Fruit fly (Drosophila melanogaster) whole organism, embryonic: ENCODE measurements around the gene CG31365.

ENCODE experiments used
- CG10321 ChIP-seq: fragments of 200-800 bp; sonication (Bioruptor generic); IDR thresholded peaks from 2 replicates; pipeline ENCODE4 v1.3.6; 2022; ENCODE audit warnings: missing biosample characterization, missing genetic modification characterization
- CG12219 ChIP-seq: fragments of 200-800 bp; sonication (Bioruptor generic); optimal IDR thresholded peaks from 3 replicates; lab custom pipeline; 2018; ENCODE audit warnings: missing biosample characterization, mild to moderate bottlenecking, missing genetic modification characterization
- CG14014 ChIP-seq: fragments of 200-800 bp; sonication (Bioruptor generic); IDR thresholded peaks from 2 replicates; pipeline ENCODE4 v1.3.6; 2022; ENCODE audit warnings: missing biosample characterization, missing genetic modification characterization
- CG15269 ChIP-seq: fragments of 200-800 bp; sonication (Bioruptor generic); optimal IDR thresholded peaks from 2 replicates; lab custom pipeline; 2018; ENCODE audit warnings: missing biosample characterization, mild to moderate bottlenecking, missing genetic modification characterization, moderate library complexity
- CG2678 ChIP-seq: fragments of 200-800 bp; sonication (Bioruptor generic); optimal IDR thresholded peaks from 3 replicates; lab custom pipeline; 2019; ENCODE audit warnings: missing biosample characterization, mild to moderate bottlenecking, missing genetic modification characterization, moderate library complexity
- CG30020 ChIP-seq: fragments of 200-800 bp; optimal IDR thresholded peaks from 2 replicates; lab custom pipeline; 2019; ENCODE audit warnings: missing biosample characterization, mild to moderate bottlenecking, missing genetic modification characterization, moderate library complexity
- CG6175 ChIP-seq: fragments of 200-800 bp; sonication (Bioruptor generic); IDR thresholded peaks from 3 replicates; pipeline ENCODE4 v1.3.6; 2022; ENCODE audit warnings: missing biosample characterization, missing genetic modification characterization
- CG6813 ChIP-seq: fragments of 200-800 bp; sonication (Bioruptor generic); optimal IDR thresholded peaks from 2 replicates; lab custom pipeline; 2017; ENCODE audit warnings: missing biosample characterization, missing genetic modification characterization, mild to moderate bottlenecking, moderate library complexity, missing genetic modification reagents
- CG6854 ChIP-seq: fragments of 200-800 bp; sonication (Bioruptor generic); optimal IDR thresholded peaks from 3 replicates; lab custom pipeline; 2017; ENCODE audit warnings: missing biosample characterization, mild to moderate bottlenecking, missing genetic modification characterization
- CG7839 ChIP-seq: fragments of 200-800 bp; sonication (Bioruptor generic); optimal IDR thresholded peaks from 3 replicates; lab custom pipeline; 2018; ENCODE audit warnings: missing biosample characterization, mild to moderate bottlenecking, missing genetic modification characterization, moderate library complexity
- CG8281 ChIP-seq: fragments of 200-800 bp; sonication (Bioruptor generic); optimal IDR thresholded peaks from 2 replicates; lab custom pipeline; 2018; ENCODE audit warnings: missing biosample characterization, mild to moderate bottlenecking, missing genetic modification characterization, moderate library complexity
- D19A ChIP-seq: fragments of 200-800 bp; optimal IDR thresholded peaks from 3 replicates; lab custom pipeline; 2019; ENCODE audit warnings: missing biosample characterization, mild to moderate bottlenecking, missing genetic modification characterization, moderate library complexity
- Deaf1 ChIP-seq: fragments of 200-800 bp; optimal IDR thresholded peaks from 3 replicates; lab custom pipeline; 2019; ENCODE audit warnings: missing biosample characterization, mild to moderate bottlenecking, missing genetic modification characterization, moderate library complexity
- Ets65A ChIP-seq: fragments of 200-800 bp; sonication (Bioruptor generic); peaks from one replicate; lab custom pipeline; 2016; ENCODE audit warnings: missing biosample characterization, missing genetic modification characterization
- HmgD ChIP-seq: fragments of 200-800 bp; sonication (Bioruptor generic); optimal IDR thresholded peaks from 3 replicates; lab custom pipeline; 2016; ENCODE audit warnings: missing biosample characterization, missing genetic modification characterization
- HmgZ ChIP-seq: fragments of 200-800 bp; sonication (Bioruptor generic); optimal IDR thresholded peaks from 2 replicates; lab custom pipeline; 2018; ENCODE audit warnings: missing biosample characterization, mild to moderate bottlenecking, missing genetic modification characterization
- Jarid2 ChIP-seq: fragments of 200-800 bp; sonication (Bioruptor generic); optimal IDR thresholded peaks from 3 replicates; lab custom pipeline; 2017; ENCODE audit warnings: mild to moderate bottlenecking, missing biosample characterization, missing genetic modification reagents, missing genetic modification characterization
- Lhr ChIP-seq: fragments of 200-800 bp; sonication (Bioruptor generic); optimal IDR thresholded peaks from 3 replicates; lab custom pipeline; 2017; ENCODE audit warnings: mild to moderate bottlenecking, missing biosample characterization, missing genetic modification reagents, missing genetic modification characterization
- MTF-1 ChIP-seq: fragments of 200-800 bp; sonication (Bioruptor generic); optimal IDR thresholded peaks from 2 replicates; lab custom pipeline; 2018; ENCODE audit warnings: missing biosample characterization, mild to moderate bottlenecking, missing genetic modification characterization, borderline replicate concordance
- Mes4 ChIP-seq: fragments of 200-800 bp; sonication (Bioruptor generic); optimal IDR thresholded peaks from 2 replicates; lab custom pipeline; 2016; ENCODE audit warnings: missing biosample characterization, missing genetic modification characterization
- Myb ChIP-seq: fragments of 200-800 bp; sonication (Bioruptor generic); optimal IDR thresholded peaks from 2 replicates; lab custom pipeline; 2016; ENCODE audit warnings: missing biosample characterization, missing genetic modification characterization
- PHDP ChIP-seq: fragments of 200-800 bp; sonication (Bioruptor generic); optimal IDR thresholded peaks from 3 replicates; lab custom pipeline; 2018; ENCODE audit warnings: missing biosample characterization, mild to moderate bottlenecking, missing genetic modification characterization, moderate library complexity
- bcd ChIP-seq: fragments of 200-800 bp; sonication (Bioruptor generic); optimal IDR thresholded peaks from 2 replicates; lab custom pipeline; 2017; ENCODE audit warnings: missing biosample characterization, mild to moderate bottlenecking, missing genetic modification characterization
- cad ChIP-seq: fragments of >200 bp; optimal IDR thresholded peaks from 2 replicates; lab custom pipeline; 2017; ENCODE audit warnings: missing biosample characterization, missing genetic modification characterization
- cas ChIP-seq: fragments of 200-800 bp; sonication (Bioruptor generic); IDR thresholded peaks from 2 replicates; pipeline ENCODE4 v1.3.6; 2022; ENCODE audit warnings: missing biosample characterization, missing genetic modification characterization
- caup ChIP-seq: fragments of 200-800 bp; sonication (Bioruptor generic); optimal IDR thresholded peaks from 3 replicates; lab custom pipeline; 2017; ENCODE audit warnings: missing biosample characterization, mild to moderate bottlenecking, missing genetic modification characterization, moderate library complexity; ENCODE audit not compliant: severe bottlenecking
- exex ChIP-seq: fragments of 200-800 bp; sonication (Bioruptor generic); optimal IDR thresholded peaks from 4 replicates; lab custom pipeline; 2018; ENCODE audit warnings: missing biosample characterization, mild to moderate bottlenecking, missing genetic modification characterization, moderate library complexity
- gem ChIP-seq: fragments of 200-800 bp; sonication (Bioruptor generic); optimal IDR thresholded peaks from 2 replicates; lab custom pipeline; 2019; ENCODE audit warnings: missing biosample characterization, mild to moderate bottlenecking, missing genetic modification characterization, moderate library complexity
- kay ChIP-seq: fragments of 200-800 bp; sonication (Bioruptor generic); optimal IDR thresholded peaks from 2 replicates; lab custom pipeline; 2016; ENCODE audit warnings: missing biosample characterization, missing genetic modification characterization
- mirr ChIP-seq: fragments of 200-800 bp; sonication (Bioruptor generic); optimal IDR thresholded peaks from 3 replicates; lab custom pipeline; 2018; ENCODE audit warnings: missing biosample characterization, mild to moderate bottlenecking, missing genetic modification characterization
- pan ChIP-seq, 4 experiments: fragments of >200 bp in 3 of 4; fragments of 200-800 bp in 1 of 4; sonication (Bioruptor generic) in 1 of 4; optimal IDR thresholded peaks in 3 of 4; IDR thresholded peaks in 1 of 4; 2 replicates each; pipeline versions ENCODE4 v1.3.6 to Lab custom; 2017 to 2022; ENCODE audit warnings: missing biosample characterization in 2 of 4, missing genetic modification characterization in 2 of 4, mixed read lengths in 1 of 4
- pho ChIP-seq: fragments of 200-800 bp; sonication (Bioruptor generic); optimal IDR thresholded peaks from 2 replicates; lab custom pipeline; 2016; ENCODE audit warnings: missing biosample characterization, missing genetic modification characterization
- phol ChIP-seq: fragments of 200-800 bp; sonication (Bioruptor generic); optimal IDR thresholded peaks from 3 replicates; lab custom pipeline; 2018; ENCODE audit warnings: missing biosample characterization, mild to moderate bottlenecking, missing genetic modification characterization, moderate library complexity
- prd ChIP-seq, 3 experiments: fragments of >200 bp in 2 of 3; fragments of 200-800 bp in 1 of 3; sonication (Bioruptor generic) in 1 of 3; optimal IDR thresholded peaks in 2 of 3; IDR thresholded peaks in 1 of 3; 2 replicates in 2 of 3; 3 replicates in 1 of 3; pipeline versions ENCODE4 v1.3.6 to Lab custom; 2017 to 2022; ENCODE audit warnings: missing biosample characterization in 1 of 3, missing genetic modification characterization in 1 of 3
- salm ChIP-seq: fragments of 200-800 bp; sonication (Bioruptor generic); optimal IDR thresholded peaks from 2 replicates; lab custom pipeline; 2018; ENCODE audit warnings: missing biosample characterization, mild to moderate bottlenecking, missing genetic modification characterization
- sob ChIP-seq: fragments of 200-800 bp; sonication (Bioruptor generic); IDR thresholded peaks from 2 replicates; pipeline ENCODE4 v1.3.6; 2022; ENCODE audit warnings: missing biosample characterization, missing genetic modification characterization
- tap ChIP-seq: fragments of 200-800 bp; optimal IDR thresholded peaks from 3 replicates; lab custom pipeline; 2019; ENCODE audit warnings: missing biosample characterization, mild to moderate bottlenecking, missing genetic modification characterization, moderate library complexity
- tll ChIP-seq, 2 experiments: fragments of 200-800 bp in 1 of 2; fragments of >200 bp in 1 of 2; sonication (Bioruptor generic) in 1 of 2; optimal IDR thresholded peaks; 2 replicates each; lab custom pipeline; 2017 to 2019; ENCODE audit warnings: missing biosample characterization in 2 of 2, missing genetic modification characterization in 2 of 2, mild to moderate bottlenecking in 1 of 2, moderate library complexity in 1 of 2
- zen ChIP-seq: fragments of 200-800 bp; sonication (Bioruptor generic); optimal IDR thresholded peaks from 3 replicates; lab custom pipeline; 2018; ENCODE audit warnings: missing biosample characterization, mild to moderate bottlenecking, missing genetic modification characterization, moderate library complexity

The CG31365 gene

dm6 chr3R:23138992-23139633 is 12.9 kb upstream of the CG31365 start (continued):
- TF ChIP-seq salm (tag; lab: Kevin White, UChicago) (no peak), Lhr (no peak), gem (no peak), CG7839 (tag; lab: Kevin White, UChicago) (peak; percentile 10), kay (GFP tag; lab: Kevin White, UChicago) (no peak), CG6854 (GFP tag; lab: Kevin White, UChicago) (peak; percentile 21), CG8281 (tag; lab: Kevin White, UChicago) (peak; percentile 12), pho (GFP tag; lab: Kevin White, UChicago) (no peak), tap (no peak), HmgZ (tag; lab: Kevin White, UChicago) (no peak), PHDP (tag; lab: Kevin White, UChicago) (peak; percentile 43), phol (no peak), caup (GFP tag; lab: Kevin White, UChicago) (peak; percentile 1), CG15269 (tag; lab: Kevin White, UChicago) (peak; percentile 42), exex (peak; percentile 98), mirr (peak; percentile 71), CG30020 (no peak), pan (optimal IDR thresholded peaks at IDR 0.05; lab: Kevin White, UChicago) (no peak), pan (GFP tag; optimal IDR thresholded peaks at IDR 0.05 in 1 of 2, IDR thresholded peaks at IDR 0.05 in 1 of 2) (no peak), HmgD (GFP tag; lab: Kevin White, UChicago) (no peak), CG6813 (GFP tag; lab: Kevin White, UChicago) (no peak), Myb (GFP tag; lab: Kevin White, UChicago) (no peak), sob (no peak), cas (GFP tag; lab: Robert Waterston, UW) (no peak), CG6175 (no peak), Jarid2 (no peak), Deaf1 (tag; lab: Kevin White, UChicago) (no peak), MTF-1 (GFP tag; lab: Kevin White, UChicago) (no peak), D19A (tag; lab: Kevin White, UChicago) (no peak), CG12219 (GFP tag; lab: Kevin White, UChicago) (peak; percentile 2), CG2678 (tag; lab: Kevin White, UChicago) (peak; percentile 53)

- TF ChIP-seq prd (optimal IDR thresholded peaks at IDR 0.05; lab: Kevin White, UChicago) = no peak
- peak; percentile 29; the same call in 1 of the 3 replicates for TF ChIP-seq prd (GFP tag; IDR thresholded peaks at IDR 0.05; lab: Robert Waterston, UW)
- no peak for TF ChIP-seq bcd
- TF ChIP-seq CG10321 = no peak
- no peak for TF ChIP-seq Mes4 (GFP tag; lab: Kevin White, UChicago)
- TF ChIP-seq tll (GFP tag; optimal IDR thresholded peaks at IDR 0.05; lab: Kevin White, UChicago) = peak in 1 of 2 experiments; percentile 86
- TF ChIP-seq CG14014 (GFP tag; lab: Robert Waterston, UW) = no peak
- TF ChIP-seq Ets65A (GFP tag; lab: Kevin White, UChicago) = peak; percentile 28
- TF ChIP-seq cad = peak; percentile 73
- peak; percentile 45 for TF ChIP-seq zen (tag; lab: Kevin White, UChicago)
Measured at dm6 chr3R:23138439-23138838, 12.2 kb upstream of the CG31365 start.
